Fruit fly (Drosophila melanogaster) whole organism, embryonic: ENCODE measurements around the gene Gyf.
A peak's percentile ranks its signal among the peaks of the same experiment; 100 is the strongest.

Source experiments
- CG10274 ChIP-seq: fragments of 200-800 bp; sonication (Bioruptor generic); optimal IDR thresholded peaks from 3 replicates; lab custom pipeline; 2017; ENCODE audit warnings: missing biosample characterization, mild to moderate bottlenecking, missing genetic modification characterization
- CG11093 ChIP-seq: fragments of 200-800 bp; sonication (Bioruptor generic); IDR thresholded peaks from 3 replicates; pipeline ENCODE4 v1.3.6; 2022; ENCODE audit warnings: missing biosample characterization, missing genetic modification characterization
- CG12104 ChIP-seq: fragments of 200-800 bp; sonication (Bioruptor generic); optimal IDR thresholded peaks from 3 replicates; lab custom pipeline; 2016; ENCODE audit warnings: missing biosample characterization, missing genetic modification characterization
- CG12299 ChIP-seq: fragments of 200-800 bp; sonication (Bioruptor generic); optimal IDR thresholded peaks from 2 replicates; lab custom pipeline; 2018; ENCODE audit warnings: missing biosample characterization, mild to moderate bottlenecking, missing genetic modification characterization
- CG14667 ChIP-seq: fragments of 200-800 bp; sonication (Bioruptor generic); IDR thresholded peaks from 2 replicates; pipeline ENCODE4 v1.3.6; 2022; ENCODE audit warnings: missing biosample characterization, missing genetic modification characterization
- CG14860 ChIP-seq: fragments of 200-800 bp; sonication (Bioruptor generic); IDR thresholded peaks from 3 replicates; pipeline ENCODE4 v1.3.6; 2022; ENCODE audit warnings: missing biosample characterization, missing genetic modification characterization; ENCODE audit not compliant: partially characterized antibody
- CG17361 ChIP-seq: fragments of 200-800 bp; sonication (Bioruptor generic); IDR thresholded peaks from 3 replicates; pipeline ENCODE4 v1.3.6; 2022; ENCODE audit warnings: missing biosample characterization, missing genetic modification characterization
- CG18764 ChIP-seq: fragments of 200-800 bp; sonication (Bioruptor generic); optimal IDR thresholded peaks from 3 replicates; lab custom pipeline; 2016; ENCODE audit warnings: missing biosample characterization, missing genetic modification characterization
- CG2875 ChIP-seq: fragments of 200-800 bp; sonication (Bioruptor generic); optimal IDR thresholded peaks from 2 replicates; lab custom pipeline; 2017; ENCODE audit warnings: missing biosample characterization, mild to moderate bottlenecking, missing genetic modification characterization, missing genetic modification reagents
- CG32772 ChIP-seq: fragments of 200-800 bp; sonication (Bioruptor generic); IDR thresholded peaks from 2 replicates; pipeline ENCODE4 v1.3.6; 2022; ENCODE audit warnings: missing biosample characterization, missing genetic modification characterization
- CG3838 ChIP-seq: fragments of 200-800 bp; sonication (Bioruptor generic); optimal IDR thresholded peaks from 3 replicates; lab custom pipeline; 2016; ENCODE audit warnings: missing biosample characterization, missing genetic modification characterization
- CG4328 ChIP-seq: fragments of 200-800 bp; sonication (Bioruptor generic); optimal IDR thresholded peaks from 3 replicates; lab custom pipeline; 2017; ENCODE audit warnings: missing biosample characterization, missing genetic modification reagents, missing genetic modification characterization
- CG4707 ChIP-seq: fragments of 200-800 bp; sonication (Bioruptor generic); optimal IDR thresholded peaks from 2 replicates; lab custom pipeline; 2018; ENCODE audit warnings: missing biosample characterization, mild to moderate bottlenecking, missing genetic modification characterization, moderate library complexity
- CG4730 ChIP-seq: fragments of 200-800 bp; sonication (Bioruptor generic); IDR thresholded peaks from 2 replicates; pipeline ENCODE4 v1.3.6; 2022; ENCODE audit warnings: missing biosample characterization, missing genetic modification characterization
- CG4854 ChIP-seq: fragments of 200-800 bp; sonication (Bioruptor generic); optimal IDR thresholded peaks from 2 replicates; lab custom pipeline; 2016; ENCODE audit warnings: missing biosample characterization, missing genetic modification characterization, inconsistent platforms
- CG5180 ChIP-seq: fragments of 200-800 bp; sonication (Bioruptor generic); optimal IDR thresholded peaks from 3 replicates; lab custom pipeline; 2017; ENCODE audit warnings: missing biosample characterization, missing genetic modification characterization, mild to moderate bottlenecking, moderate library complexity, missing genetic modification reagents
- CG6683 ChIP-seq: fragments of 200-800 bp; sonication (Bioruptor generic); optimal IDR thresholded peaks from 2 replicates; lab custom pipeline; 2017; ENCODE audit warnings: missing biosample characterization, mild to moderate bottlenecking, missing genetic modification characterization, missing genetic modification reagents
- CG7372 ChIP-seq: fragments of 200-800 bp; sonication (Bioruptor generic); IDR thresholded peaks from 2 replicates; pipeline ENCODE4 v1.3.6; 2022; ENCODE audit warnings: missing biosample characterization, missing genetic modification characterization
- CG9817 ChIP-seq: fragments of 200-800 bp; sonication (Bioruptor generic); optimal IDR thresholded peaks from 2 replicates; lab custom pipeline; 2018; ENCODE audit warnings: missing biosample characterization, mild to moderate bottlenecking, missing genetic modification characterization, moderate library complexity
- Chrac-16 ChIP-seq: fragments of 200-800 bp; sonication (Bioruptor generic); optimal IDR thresholded peaks from 3 replicates; lab custom pipeline; 2016; ENCODE audit warnings: missing biosample characterization, missing genetic modification characterization
- E2f2 ChIP-seq: fragments of 200-800 bp; sonication (Bioruptor generic); IDR thresholded peaks from 2 replicates; pipeline ENCODE4 v1.3.6; 2022; ENCODE audit warnings: missing biosample characterization, missing genetic modification characterization
- Optix ChIP-seq: fragments of 200-800 bp; sonication (Bioruptor generic); IDR thresholded peaks from 3 replicates; pipeline ENCODE4 v1.3.6; 2022; ENCODE audit warnings: missing biosample characterization, missing genetic modification characterization
- Ptx1 ChIP-seq: fragments of 200-800 bp; sonication (Bioruptor generic); IDR thresholded peaks from 2 replicates; pipeline ENCODE4 v1.3.6; 2022; ENCODE audit warnings: missing biosample characterization, missing genetic modification characterization
- Sin3A ChIP-seq: fragments of >200 bp; optimal IDR thresholded peaks from 2 replicates; lab custom pipeline; 2018
- Sox102F ChIP-seq: fragments of 200-800 bp; sonication (Bioruptor generic); optimal IDR thresholded peaks from 2 replicates; lab custom pipeline; 2018; ENCODE audit warnings: missing biosample characterization, mild to moderate bottlenecking, missing genetic modification characterization, moderate library complexity
- Spps ChIP-seq: fragments of 200-800 bp; sonication (Bioruptor generic); optimal IDR thresholded peaks from 2 replicates; lab custom pipeline; 2018; ENCODE audit warnings: missing biosample characterization, mild to moderate bottlenecking, missing genetic modification characterization
- Tbp ChIP-seq: fragments of >200 bp; optimal IDR thresholded peaks from 2 replicates; lab custom pipeline; 2018; ENCODE audit warnings: missing biosample characterization, missing genetic modification characterization
- Xbp1 ChIP-seq: fragments of 200-800 bp; sonication (Bioruptor generic); optimal IDR thresholded peaks from 3 replicates; lab custom pipeline; 2016; ENCODE audit warnings: missing biosample characterization, mild to moderate bottlenecking, missing genetic modification characterization
- ac ChIP-seq: fragments of 200-800 bp; sonication (Bioruptor generic); optimal IDR thresholded peaks from 3 replicates; lab custom pipeline; 2017; ENCODE audit warnings: missing biosample characterization, mild to moderate bottlenecking, missing genetic modification characterization
- al ChIP-seq: fragments of 200-800 bp; sonication (Bioruptor generic); IDR thresholded peaks from 2 replicates; pipeline ENCODE4 v1.3.6; 2022; ENCODE audit warnings: missing biosample characterization, missing genetic modification characterization
- bsh ChIP-seq, 2 experiments: fragments of 200-800 bp; sonication (Bioruptor generic); optimal IDR thresholded peaks; 2 replicates each; lab custom pipeline; 2017 to 2018; ENCODE audit warnings: mild to moderate bottlenecking in 2 of 2, missing biosample characterization in 2 of 2, missing genetic modification characterization in 2 of 2, moderate library complexity in 1 of 2
- cas ChIP-seq: fragments of 200-800 bp; sonication (Bioruptor generic); IDR thresholded peaks from 2 replicates; pipeline ENCODE4 v1.3.6; 2022; ENCODE audit warnings: missing biosample characterization, missing genetic modification characterization
- caup ChIP-seq: fragments of 200-800 bp; sonication (Bioruptor generic); optimal IDR thresholded peaks from 3 replicates; lab custom pipeline; 2017; ENCODE audit warnings: missing biosample characterization, mild to moderate bottlenecking, missing genetic modification characterization, moderate library complexity; ENCODE audit not compliant: severe bottlenecking
- cwo ChIP-seq: fragments of 200-800 bp; sonication (Bioruptor generic); optimal IDR thresholded peaks from 3 replicates; lab custom pipeline; 2017; ENCODE audit warnings: missing biosample characterization, missing genetic modification characterization, mild to moderate bottlenecking, moderate library complexity, missing genetic modification reagents
- ftz-f1 ChIP-seq: fragments of 200-800 bp; sonication (Bioruptor generic); optimal IDR thresholded peaks from 2 replicates; lab custom pipeline; 2016; ENCODE audit warnings: missing biosample characterization, missing genetic modification characterization
- gfzf ChIP-seq: fragments of 200-800 bp; sonication (Bioruptor generic); optimal IDR thresholded peaks from 2 replicates; lab custom pipeline; 2016; ENCODE audit warnings: missing biosample characterization, mild to moderate bottlenecking, missing genetic modification characterization, moderate library complexity
- knrl ChIP-seq: fragments of 200-800 bp; sonication (Bioruptor generic); IDR thresholded peaks from 3 replicates; pipeline ENCODE4 v1.3.6; 2022; ENCODE audit warnings: missing biosample characterization, missing genetic modification characterization; ENCODE audit not compliant: partially characterized antibody
- lilli ChIP-seq: fragments of 200-800 bp; sonication (Bioruptor generic); optimal IDR thresholded peaks from 3 replicates; lab custom pipeline; 2016; ENCODE audit warnings: missing biosample characterization, missing genetic modification characterization
- lola ChIP-seq, 3 experiments: fragments of >200 bp in 2 of 3; fragments of 200-800 bp in 1 of 3; sonication (Bioruptor generic) in 1 of 3; optimal IDR thresholded peaks; 2 replicates each; lab custom pipeline; 2017 to 2019; ENCODE audit warnings: missing biosample characterization in 3 of 3, missing genetic modification characterization in 3 of 3, mild to moderate bottlenecking in 1 of 3, moderate library complexity in 1 of 3
- nerfin-1 ChIP-seq: fragments of 200-800 bp; sonication (Bioruptor generic); optimal IDR thresholded peaks from 3 replicates; lab custom pipeline; 2019; ENCODE audit warnings: missing biosample characterization, mild to moderate bottlenecking, missing genetic modification characterization, moderate library complexity
- org-1 ChIP-seq: fragments of 200-800 bp; sonication (Bioruptor generic); optimal IDR thresholded peaks from 2 replicates; lab custom pipeline; 2017; ENCODE audit warnings: missing biosample characterization, missing genetic modification characterization
- p53 ChIP-seq: fragments of 200-800 bp; sonication (Bioruptor generic); optimal IDR thresholded peaks from 2 replicates; lab custom pipeline; 2016; ENCODE audit warnings: missing biosample characterization, missing genetic modification characterization
- pfk ChIP-seq: fragments of 200-800 bp; sonication (Bioruptor generic); optimal IDR thresholded peaks from 2 replicates; lab custom pipeline; 2018; ENCODE audit warnings: missing biosample characterization, mild to moderate bottlenecking, missing genetic modification characterization, moderate library complexity
- pnt ChIP-seq: fragments of 200-800 bp; sonication (Bioruptor generic); optimal IDR thresholded peaks from 3 replicates; lab custom pipeline; 2016; ENCODE audit warnings: missing biosample characterization, missing genetic modification characterization
- scrt ChIP-seq: fragments of 200-800 bp; sonication (Bioruptor generic); optimal IDR thresholded peaks from 2 replicates; lab custom pipeline; 2018; ENCODE audit warnings: missing biosample characterization, mild to moderate bottlenecking, missing genetic modification characterization, moderate library complexity
- sisA ChIP-seq: fragments of 200-800 bp; sonication (Bioruptor generic); IDR thresholded peaks from 2 replicates; pipeline ENCODE4 v1.3.6; 2022; ENCODE audit warnings: missing biosample characterization, missing genetic modification characterization
- sob ChIP-seq: fragments of 200-800 bp; sonication (Bioruptor generic); IDR thresholded peaks from 2 replicates; pipeline ENCODE4 v1.3.6; 2022; ENCODE audit warnings: missing biosample characterization, missing genetic modification characterization
- tap ChIP-seq: fragments of 200-800 bp; optimal IDR thresholded peaks from 3 replicates; lab custom pipeline; 2019; ENCODE audit warnings: missing biosample characterization, mild to moderate bottlenecking, missing genetic modification characterization, moderate library complexity

Gyf gene

DNA sequence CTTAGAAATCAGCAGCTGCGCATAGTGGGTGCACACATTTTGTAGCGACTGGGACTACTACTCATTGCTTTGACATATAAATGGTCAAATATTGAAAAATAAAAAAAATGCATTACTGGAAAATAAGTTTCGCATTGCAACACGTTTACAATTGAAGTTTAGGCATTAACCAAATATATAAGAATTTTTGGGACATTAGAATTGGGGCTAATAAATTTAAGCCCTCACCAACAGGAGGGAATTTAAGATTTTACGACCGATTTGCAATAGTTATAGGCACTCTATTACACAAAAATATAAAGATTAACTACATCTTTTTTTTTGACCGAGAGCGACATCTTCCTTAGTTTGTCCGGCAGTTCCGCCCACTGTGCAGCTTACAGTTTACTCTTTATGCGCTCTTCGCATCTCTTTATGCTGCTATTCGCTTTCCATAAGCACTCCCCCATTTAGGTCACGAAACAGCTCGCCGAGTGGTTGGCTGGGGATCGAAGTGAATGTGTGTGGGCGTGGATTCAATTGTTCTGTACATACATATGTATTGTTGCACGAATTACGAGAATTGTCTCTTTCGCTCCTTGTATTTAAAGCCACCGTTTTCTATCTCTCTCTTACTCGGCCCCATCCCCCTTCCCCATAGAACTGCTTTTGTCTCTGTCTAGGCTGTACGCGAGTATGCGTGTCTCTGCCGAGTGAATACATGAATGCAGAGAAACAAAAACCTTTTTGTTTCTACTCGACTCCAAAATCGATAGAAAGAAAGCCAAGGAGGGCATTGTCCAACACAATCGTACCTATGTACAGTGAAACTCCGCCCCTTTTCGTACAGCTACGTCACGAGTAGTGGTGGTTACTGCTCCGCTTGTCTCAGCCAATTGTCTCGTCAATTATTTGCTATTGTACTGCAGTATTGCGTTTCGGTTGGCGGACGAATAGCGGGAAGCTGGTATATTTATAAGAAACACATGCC is 59.1 kb downstream of the Gyf start (continued):
- TF ChIP-seq CG4328 (GFP tag; lab: Kevin White, UChicago) (peak; percentile 75), scrt (peak; percentile 38), al (GFP tag; lab: Robert Waterston, UW) (peak; percentile 70; the same call in 1 of the 2 replicates), CG2875 (GFP tag; lab: Kevin White, UChicago) (peak; percentile 87), Sox102F (peak; percentile 94), sisA (GFP tag; lab: Robert Waterston, UW) (no peak; the same call in 1 of the 2 replicates), sob (GFP tag; lab: Robert Waterston, UW) (no peak), pnt (peak; percentile 70), Sin3A (lab: Kevin White, UChicago) (no peak), ac (GFP tag; lab: Kevin White, UChicago) (peak; percentile 65), CG12104 (GFP tag; lab: Kevin White, UChicago) (peak; percentile 86), CG14860 (GFP tag; lab: Robert Waterston, UW) (no peak), tap (tag; lab: Kevin White, UChicago) (peak; percentile 36), gfzf (GFP tag; lab: Kevin White, UChicago) (no peak), CG5180 (GFP tag; lab: Kevin White, UChicago) (peak; percentile 69), Chrac-16 (GFP tag; lab: Kevin White, UChicago) (peak; percentile 71), pfk (GFP tag; lab: Kevin White, UChicago) (no peak), caup (GFP tag; lab: Kevin White, UChicago) (no peak), CG10274 (GFP tag; lab: Kevin White, UChicago) (peak; percentile 40), Optix (GFP tag; lab: Robert Waterston, UW) (no peak; the same call in 2 of the 3 replicates), Xbp1 (GFP tag; lab: Kevin White, UChicago) (peak; percentile 82), CG4730 (no peak), bsh (GFP tag; optimal IDR thresholded peaks at IDR 0.05; lab: Kevin White, UChicago) (peak; percentile 83 to 85), CG9817 (tag; lab: Kevin White, UChicago) (no peak), CG17361 (GFP tag; lab: Robert Waterston, UW) (peak; percentile 93), lola (GFP tag; optimal IDR thresholded peaks at IDR 0.05; lab: Kevin White, UChicago) (peak in 1 of 3 experiments; percentile 81), cwo (GFP tag; lab: Kevin White, UChicago) (peak; percentile 78), CG12299 (tag; lab: Kevin White, UChicago) (peak; percentile 39), p53 (peak; percentile 46), org-1 (peak; percentile 86), CG18764 (peak; percentile 60), CG4854 (GFP tag; lab: Kevin White, UChicago) (peak; percentile 53), CG32772 (GFP tag; lab: Robert Waterston, UW) (no peak), ftz-f1 (GFP tag; lab: Kevin White, UChicago) (no peak), lilli (GFP tag; lab: Kevin White, UChicago) (peak; percentile 86), Spps (peak; percentile 72), CG14667 (GFP tag; lab: Robert Waterston, UW) (no peak), CG3838 (GFP tag; lab: Kevin White, UChicago) (peak; percentile 28), CG6683 (peak; percentile 72), cas (GFP tag; lab: Robert Waterston, UW) (peak; percentile 35; the same call in 1 of the 2 replicates), E2f2 (GFP tag; lab: Robert Waterston, UW) (peak; percentile 46; the same call in 1 of the 2 replicates), nerfin-1 (tag; lab: Kevin White, UChicago) (peak; percentile 24), CG11093 (GFP tag; lab: Robert Waterston, UW) (no peak; the same call in 1 of the 3 replicates), knrl (GFP tag; lab: Robert Waterston, UW) (no peak), Tbp (GFP tag; lab: Kevin White, UChicago) (no peak), CG7372 (peak; percentile 72), CG4707 (GFP tag; lab: Kevin White, UChicago) (peak; percentile 39), Ptx1 (GFP tag; lab: Robert Waterston, UW) (peak; percentile 84)
